Worm (Caenorhabditis elegans) whole organism, L3 larva: ENCODE results near the gene D2096.11.
"Not testable (repeated sequence)": the region's sequence is repeated elsewhere in the genome, so short reads cannot be mapped to it uniquely, and the experiment has no call there.

Source experiments
- ZK546.5 ChIP-seq: sonication (generic microtip); optimal IDR thresholded peaks from 2 replicates; lab custom pipeline; 2017; ENCODE audit warnings: missing biosample characterization, missing genetic modification characterization
- ceh-9 ChIP-seq: sonication (generic microtip); optimal IDR thresholded peaks from 2 replicates; lab custom pipeline; 2018; ENCODE audit warnings: missing biosample characterization, missing genetic modification characterization
- elt-1 ChIP-seq: fragments of 150-350 bp; optimal IDR thresholded peaks from 2 replicates; lab custom pipeline; 2014; ENCODE audit warnings: missing biosample characterization, missing genetic modification characterization
- fkh-10 ChIP-seq: sonication (generic microtip); optimal IDR thresholded peaks from 2 replicates; lab custom pipeline; 2017; ENCODE audit warnings: missing biosample characterization, missing genetic modification reagents, missing genetic modification characterization
- nfya-1 ChIP-seq: sonication (generic microtip); optimal IDR thresholded peaks from 2 replicates; lab custom pipeline; 2017; ENCODE audit warnings: missing genetic modification characterization, mild to moderate bottlenecking, missing compliant biosample characterization, antibody characterized with exemption, moderate library complexity; ENCODE audit not compliant: insufficient read depth
- pha-4 ChIP-seq: fragments of 150-350 bp; optimal IDR thresholded peaks from 2 replicates; lab custom pipeline; 2014; ENCODE audit warnings: missing biosample characterization, missing genetic modification reagents, missing genetic modification characterization
- pqm-1 ChIP-seq: fragments of 150-350 bp; optimal IDR thresholded peaks from 2 replicates; lab custom pipeline; 2017; ENCODE audit warnings: missing biosample characterization, missing genetic modification characterization, inconsistent platforms

DNA sequence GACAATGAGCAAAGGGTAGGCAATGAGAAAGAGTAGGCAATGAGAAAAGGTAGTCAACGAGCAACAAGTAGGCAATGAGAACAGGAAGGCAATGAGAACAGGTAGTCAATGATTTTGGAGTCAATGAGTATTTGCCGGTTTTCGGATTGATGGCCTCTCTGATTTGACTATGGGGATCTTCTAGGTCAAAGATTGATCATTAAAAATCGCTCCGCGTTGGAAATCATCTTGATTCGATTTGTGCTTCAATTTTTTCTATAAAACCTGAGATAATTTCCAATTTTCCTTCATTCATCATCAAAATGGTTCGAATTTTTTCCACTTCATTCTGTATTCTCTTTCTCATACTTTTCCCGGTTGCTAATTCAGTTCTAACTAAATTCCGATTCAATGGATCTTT lies 42.0 kb downstream of the D2096.11 start, which contains the start of gene F17E9.16:
- not testable (repeated sequence) for TF ChIP-seq fkh-10 (GFP tag; lab: Kevin White, UChicago); pha-4; nfya-1 (tag; lab: Kevin White, UChicago); pqm-1 (tag; lab: Kevin White, UChicago); elt-1 (tag; lab: Kevin White, UChicago); ZK546.5; ceh-9 (tag; lab: Kevin White, UChicago)
